Worm (Caenorhabditis elegans): Measurements from ENCODE around the gene hsp-12.6.

DNA sequence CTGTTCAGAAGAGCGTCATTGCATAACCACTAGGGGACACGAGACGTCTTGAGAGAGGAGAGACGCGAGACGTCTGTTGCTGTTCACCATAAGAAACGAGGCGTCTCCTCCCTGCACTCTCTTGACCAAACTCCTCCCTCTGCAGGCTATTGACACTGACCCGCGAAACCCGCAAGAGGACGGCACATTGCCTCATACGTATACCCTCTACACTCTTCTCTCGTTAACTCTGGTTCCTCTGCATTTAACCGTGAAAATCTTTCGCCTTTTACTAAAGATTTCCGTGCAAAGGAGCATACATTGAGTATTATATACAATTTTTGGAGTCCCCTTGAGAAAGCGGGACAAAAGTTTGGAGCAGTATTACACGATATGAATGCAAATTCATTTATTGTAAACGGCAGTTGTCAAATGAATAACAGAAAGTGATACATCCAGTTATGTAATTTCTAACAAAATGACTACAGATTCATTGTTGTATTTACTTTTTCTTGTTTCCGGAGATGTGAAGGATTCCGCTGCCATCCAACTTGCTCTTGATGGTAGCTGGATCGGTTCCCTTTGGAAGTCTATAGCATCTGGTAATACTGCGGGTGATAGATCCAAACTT is 2.5 kb downstream of the hsp-12.6 start:
- TF ChIP-seq nhr-237 (tag; optimal IDR thresholded peaks at IDR 0.05) = peak; percentile 44
- peak; percentile 81 for TF ChIP-seq blmp-1 (tag; optimal IDR thresholded peaks at IDR 0.05; ENCODE audit: insufficient read depth)
- TF ChIP-seq fos-1 (tag; optimal IDR thresholded peaks at IDR 0.05) = peak; percentile 94
- TF ChIP-seq ama-1 (optimal IDR thresholded peaks at IDR 0.05) = peak; percentile 99
- peak; percentile 66 to 84 for TF ChIP-seq mdl-1 (tag; optimal IDR thresholded peaks at IDR 0.05)
- peak; percentile 84 to 92 for TF ChIP-seq lsy-2 (tag; optimal IDR thresholded peaks at IDR 0.05)
- no peak for TF ChIP-seq zag-1 (tag; optimal IDR thresholded peaks at IDR 0.05)
- TF ChIP-seq mbf-1 (tag; optimal IDR thresholded peaks at IDR 0.05) = no peak
- TF ChIP-seq ceh-16 (tag; optimal IDR thresholded peaks at IDR 0.05) = peak; percentile 66
- TF ChIP-seq nhr-129 (tag; optimal IDR thresholded peaks at IDR 0.05) = peak; percentile 95
- peak; percentile 72 for TF ChIP-seq mab-5 (tag; optimal IDR thresholded peaks at IDR 0.05)
- peak; percentile 92 for TF ChIP-seq lin-13 (GFP tag; optimal IDR thresholded peaks at IDR 0.05)

All from whole organism, L2 larva.